Worm (Caenorhabditis elegans): ENCODE measurements around the gene F35F11.2.

- TF ChIP-seq nhr-237 (tag; optimal IDR thresholded peaks at IDR 0.05), result no peak
- no peak for TF ChIP-seq gmeb-1 (tag; optimal IDR thresholded peaks at IDR 0.05)
Measured at ce11 chrIV:4033490-4033889, 6.6 kb upstream of the F35F11.2 start.
